Worm (Caenorhabditis elegans) whole organism, L4 larva: ENCODE measurements around the gene dgk-2.

Experiments
- F37D6.2 ChIP-seq: sonication (generic microtip); optimal IDR thresholded peaks from 2 replicates; lab custom pipeline; 2016; ENCODE audit warnings: mild to moderate bottlenecking, missing genetic modification characterization, missing compliant biosample characterization
- R02D3.7 ChIP-seq: fragments of 150-350 bp; sonication (generic microtip); optimal IDR thresholded peaks from 3 replicates; lab custom pipeline; 2014; ENCODE audit warnings: missing biosample characterization, missing genetic modification characterization
- T26A8.4 ChIP-seq: fragments of 200-800 bp; sonication (Bioruptor generic); IDR thresholded peaks from 2 replicates; pipeline ENCODE4 v1.3.6; 2022; ENCODE audit warnings: missing genetic modification characterization, missing compliant biosample characterization
- Y48G9A.11 ChIP-seq: fragments of 200-800 bp; sonication (Bioruptor generic); IDR thresholded peaks from 2 replicates; pipeline ENCODE4 v1.3.6; 2022; ENCODE audit warnings: missing genetic modification reagents, missing genetic modification characterization, missing compliant biosample characterization
- ZK546.5 ChIP-seq, 2 experiments: sonication (generic microtip); optimal IDR thresholded peaks; 2 replicates each; lab custom pipeline; 2017; ENCODE audit warnings: missing biosample characterization in 2 of 2, missing genetic modification characterization in 2 of 2
- ama-1 ChIP-seq: fragments of 150-350 bp; optimal IDR thresholded peaks from 2 replicates; lab custom pipeline; 2014; ENCODE audit warnings: inconsistent platforms, mixed read lengths
- arid-1 ChIP-seq: fragments of 200-800 bp; sonication (Bioruptor generic); conservative IDR thresholded peaks from 2 replicates; pipeline ENCODE4 v1.3.6; 2022; ENCODE audit warnings: missing genetic modification reagents, missing genetic modification characterization, missing compliant biosample characterization
- ceh-28 ChIP-seq: fragments of 150-350 bp; optimal IDR thresholded peaks from 2 replicates; lab custom pipeline; 2014; ENCODE audit warnings: missing biosample characterization, missing genetic modification reagents, missing genetic modification characterization
- ceh-32 ChIP-seq: sonication (generic microtip); optimal IDR thresholded peaks from 2 replicates; lab custom pipeline; 2016; ENCODE audit warnings: mild to moderate bottlenecking, missing genetic modification characterization, missing compliant biosample characterization; ENCODE audit not compliant: poor library complexity
- daf-16 ChIP-seq, 3 experiments: sonication (generic microtip); optimal IDR thresholded peaks; 2 replicates each; lab custom pipeline; 2016 to 2017; ENCODE audit warnings: missing genetic modification characterization in 3 of 3, missing genetic modification reagents in 3 of 3, mild to moderate bottlenecking in 2 of 3, missing compliant biosample characterization in 2 of 3, missing biosample characterization in 1 of 3, moderate library complexity in 1 of 3
- dmd-8 ChIP-seq: fragments of 200-800 bp; sonication (Bioruptor generic); IDR thresholded peaks from 2 replicates; pipeline ENCODE4 v1.3.6; 2022; ENCODE audit warnings: missing genetic modification characterization, missing compliant biosample characterization
- dmd-9 ChIP-seq: fragments of 200-800 bp; sonication (Bioruptor generic); IDR thresholded peaks from 2 replicates; pipeline ENCODE4 v1.3.6; 2022; ENCODE audit warnings: missing genetic modification reagents, missing genetic modification characterization, missing compliant biosample characterization
- dve-1 ChIP-seq: sonication (generic microtip); optimal IDR thresholded peaks from 2 replicates; lab custom pipeline; 2017; ENCODE audit warnings: antibody characterized with exemption, mild to moderate bottlenecking, missing genetic modification characterization, missing compliant biosample characterization; ENCODE audit not compliant: insufficient read depth
- egl-43 ChIP-seq: fragments of 200-800 bp; sonication (Bioruptor generic); IDR thresholded peaks from 2 replicates; pipeline ENCODE4 v1.3.6; 2022; ENCODE audit warnings: missing genetic modification reagents, missing genetic modification characterization, missing compliant biosample characterization
- fkh-10 ChIP-seq: fragments of 150-350 bp; optimal IDR thresholded peaks from 2 replicates; lab custom pipeline; 2014; ENCODE audit warnings: missing biosample characterization, missing genetic modification reagents, missing genetic modification characterization
- fos-1 ChIP-seq: fragments of 150-350 bp; optimal IDR thresholded peaks from 2 replicates; lab custom pipeline; 2014; ENCODE audit warnings: missing biosample characterization, missing genetic modification characterization
- gei-8 ChIP-seq: fragments of 200-800 bp; sonication (Bioruptor generic); optimal IDR thresholded peaks from 2 replicates; lab custom pipeline; 2018; ENCODE audit warnings: mild to moderate bottlenecking, missing genetic modification characterization, missing compliant biosample characterization
- hlh-11 ChIP-seq: fragments of 200-800 bp; sonication (Bioruptor generic); optimal IDR thresholded peaks from 2 replicates; lab custom pipeline; 2018; ENCODE audit warnings: mild to moderate bottlenecking, missing genetic modification characterization, missing compliant biosample characterization
- hlh-30 ChIP-seq: sonication (generic microtip); optimal IDR thresholded peaks from 2 replicates; lab custom pipeline; 2017; ENCODE audit warnings: antibody characterized with exemption, mild to moderate bottlenecking, missing genetic modification characterization, missing compliant biosample characterization; ENCODE audit not compliant: insufficient read depth
- hmg-1.1 ChIP-seq: fragments of 200-800 bp; sonication (Bioruptor generic); IDR thresholded peaks from 2 replicates; pipeline ENCODE4 v1.3.6; 2022; ENCODE audit warnings: missing genetic modification reagents, missing genetic modification characterization, missing compliant biosample characterization
- lin-1 ChIP-seq: fragments of 200-800 bp; sonication (Bioruptor generic); IDR thresholded peaks from 2 replicates; pipeline ENCODE4 v1.3.6; 2022; ENCODE audit warnings: missing genetic modification reagents, missing genetic modification characterization, missing compliant biosample characterization
- lin-13 ChIP-seq: fragments of 150-350 bp; optimal IDR thresholded peaks from 2 replicates; lab custom pipeline; 2014; ENCODE audit warnings: missing biosample characterization, missing genetic modification reagents, missing genetic modification characterization
- lsy-2 ChIP-seq, 2 experiments: fragments of 150-350 bp in 1 of 2; sonication (generic microtip) in 1 of 2; optimal IDR thresholded peaks; 2 replicates each; lab custom pipeline; 2014 to 2017; ENCODE audit warnings: missing biosample characterization in 2 of 2, missing genetic modification characterization in 2 of 2
- mdl-1 ChIP-seq, 2 experiments: fragments of 150-350 bp in 1 of 2; sonication (generic microtip) in 1 of 2; optimal IDR thresholded peaks; 2 replicates each; lab custom pipeline; 2014 to 2017; ENCODE audit warnings: missing biosample characterization in 2 of 2, missing genetic modification characterization in 2 of 2
- mes-2 ChIP-seq: sonication (generic microtip); optimal IDR thresholded peaks from 2 replicates; lab custom pipeline; 2016; ENCODE audit warnings: missing genotype, mild to moderate bottlenecking, missing genetic modification characterization, missing compliant biosample characterization; ENCODE audit not compliant: poor library complexity, severe bottlenecking
- mxl-2 ChIP-seq: fragments of 200-800 bp; sonication (Bioruptor generic); conservative IDR thresholded peaks from 2 replicates; pipeline ENCODE4 v1.3.6; 2022; ENCODE audit warnings: missing genetic modification reagents, missing genetic modification characterization, missing compliant biosample characterization
- mxl-3 ChIP-seq: fragments of 200-800 bp; sonication (Bioruptor generic); optimal IDR thresholded peaks from 2 replicates; lab custom pipeline; 2018; ENCODE audit warnings: mild to moderate bottlenecking, missing genetic modification characterization, missing compliant biosample characterization
- nhr-102 ChIP-seq: sonication (generic microtip); optimal IDR thresholded peaks from 2 replicates; lab custom pipeline; 2016; ENCODE audit warnings: mild to moderate bottlenecking, missing genetic modification characterization, moderate library complexity, missing compliant biosample characterization
- nhr-11 ChIP-seq: fragments of 150-350 bp; optimal IDR thresholded peaks from 2 replicates; lab custom pipeline; 2014; ENCODE audit warnings: missing biosample characterization, missing genetic modification characterization
- nhr-28 ChIP-seq: fragments of 150-350 bp; optimal IDR thresholded peaks from 2 replicates; lab custom pipeline; 2014; ENCODE audit warnings: missing biosample characterization, missing genetic modification characterization
- nhr-41 ChIP-seq: fragments of 200-800 bp; sonication (Bioruptor generic); IDR thresholded peaks from 2 replicates; pipeline ENCODE4 v1.3.6; 2022; ENCODE audit warnings: missing genetic modification reagents, missing genetic modification characterization, missing compliant biosample characterization
- nhr-42 ChIP-seq: fragments of 200-800 bp; sonication (Bioruptor generic); IDR thresholded peaks from 2 replicates; pipeline ENCODE4 v1.3.6; 2022; ENCODE audit warnings: missing genetic modification characterization, missing compliant biosample characterization
- nhr-48 ChIP-seq: sonication (generic microtip); optimal IDR thresholded peaks from 2 replicates; lab custom pipeline; 2016; ENCODE audit warnings: mild to moderate bottlenecking, missing genetic modification characterization, missing compliant biosample characterization
- nhr-76 ChIP-seq: fragments of 150-350 bp; optimal IDR thresholded peaks from 2 replicates; lab custom pipeline; 2014; ENCODE audit warnings: missing biosample characterization, missing genetic modification characterization
- pha-4 ChIP-seq, 2 experiments: fragments of 150-350 bp in 1 of 2; fragments of 200-800 bp in 1 of 2; sonication (Bioruptor generic) in 1 of 2; IDR thresholded peaks in 1 of 2; optimal IDR thresholded peaks in 1 of 2; 2 replicates each; pipeline versions ENCODE4 v1.3.6 to Lab custom; 2014 to 2022; ENCODE audit warnings: missing genetic modification characterization in 2 of 2, missing genetic modification reagents in 2 of 2, missing biosample characterization in 1 of 2, missing compliant biosample characterization in 1 of 2
- php-3 ChIP-seq: fragments of 200-800 bp; sonication (Bioruptor generic); IDR thresholded peaks from 2 replicates; pipeline ENCODE4 v1.3.6; 2022; ENCODE audit warnings: missing genetic modification reagents, missing genetic modification characterization, missing compliant biosample characterization
- rbr-2 ChIP-seq: sonication (generic microtip); optimal IDR thresholded peaks from 2 replicates; lab custom pipeline; 2016; ENCODE audit warnings: missing genotype, missing genetic modification characterization, missing compliant biosample characterization
- set-16 ChIP-seq: fragments of 200-800 bp; sonication (Bioruptor generic); IDR thresholded peaks from 2 replicates; pipeline ENCODE4 v1.3.6; 2022; ENCODE audit warnings: missing genetic modification reagents, missing genetic modification characterization, missing compliant biosample characterization
- snpc-1.2 ChIP-seq: fragments of 200-800 bp; sonication (Bioruptor generic); IDR thresholded peaks from 2 replicates; pipeline ENCODE4 v1.3.6; 2022; ENCODE audit warnings: missing genetic modification reagents, missing genetic modification characterization, missing compliant biosample characterization
- spr-3 ChIP-seq: fragments of 200-800 bp; sonication (Bioruptor generic); optimal IDR thresholded peaks from 2 replicates; lab custom pipeline; 2018; ENCODE audit warnings: mild to moderate bottlenecking, missing genetic modification characterization, missing compliant biosample characterization
- unc-130 ChIP-seq: sonication (generic microtip); optimal IDR thresholded peaks from 2 replicates; lab custom pipeline; 2016; ENCODE audit warnings: missing genetic modification reagents, missing genetic modification characterization, missing compliant biosample characterization
- unc-62 ChIP-seq, 3 experiments: fragments of 150-350 bp in 1 of 3; sonication (generic microtip); optimal IDR thresholded peaks in 2 of 3; peaks in 1 of 3; 1 replicate in 1 of 3; 2 replicates in 2 of 3; lab custom pipeline; 2014 to 2017; ENCODE audit warnings: missing biosample characterization in 3 of 3, missing genetic modification characterization in 3 of 3, missing genetic modification reagents in 3 of 3, missing genotype in 1 of 3
- zfp-3 ChIP-seq: fragments of 200-800 bp; sonication (Bioruptor generic); conservative IDR thresholded peaks from 2 replicates; pipeline ENCODE4 v1.3.6; 2022; ENCODE audit warnings: missing genetic modification reagents, missing genetic modification characterization, missing compliant biosample characterization
- zip-11 ChIP-seq: fragments of 200-800 bp; sonication (Bioruptor generic); IDR thresholded peaks from 2 replicates; pipeline ENCODE4 v1.3.6; 2022; ENCODE audit warnings: missing genetic modification characterization, missing compliant biosample characterization
- ztf-7 ChIP-seq: fragments of 150-350 bp; optimal IDR thresholded peaks from 2 replicates; lab custom pipeline; 2014; ENCODE audit warnings: missing biosample characterization, missing genetic modification characterization

dgk-2 gene

ce11 chrX:4534112-4534511, 29.9 kb upstream of the dgk-2 start (continued):
- no peak for TF ChIP-seq hmg-1.1 (GFP tag; lab: Robert Waterston, UW)
- no peak for TF ChIP-seq zip-11 (GFP tag; lab: Robert Waterston, UW)
- no peak for TF ChIP-seq zfp-3 (GFP tag; lab: Robert Waterston, UW)
- TF ChIP-seq lin-1: no peak
- peak; percentile 8 for TF ChIP-seq dve-1 (tag; lab: Kevin White, UChicago)
- TF ChIP-seq ama-1 (lab: Kevin White, UChicago): no peak
- TF ChIP-seq php-3: no peak
- no peak for TF ChIP-seq unc-62 (GFP tag; optimal IDR thresholded peaks at IDR 0.05 in 1 of 2; lab: Kevin White, UChicago)
- TF ChIP-seq unc-62 (tag; optimal IDR thresholded peaks at IDR 0.05; lab: Kevin White, UChicago): no peak
- TF ChIP-seq hlh-11 (tag; lab: Kevin White, UChicago): peak; percentile 21
- no peak for TF ChIP-seq nhr-76 (tag; lab: Kevin White, UChicago)
- TF ChIP-seq fos-1: no peak

- TF ChIP-seq fkh-10 (no peak), spr-3 (GFP tag; lab: Kevin White, UChicago) (no peak), ztf-7 (tag; lab: Kevin White, UChicago) (no peak), F37D6.2 (tag; lab: Kevin White, UChicago) (no peak), nhr-11 (tag; lab: Kevin White, UChicago) (peak; percentile 70), rbr-2 (peak; percentile 19), gei-8 (peak; percentile 90), nhr-42 (GFP tag; lab: Robert Waterston, UW) (peak; percentile 66; the same call in 1 of the 2 replicates), nhr-41 (GFP tag; lab: Robert Waterston, UW) (0 out of 2 replicates have a peak, but pooled peaks have one; percentile 37), zfp-3 (GFP tag; lab: Robert Waterston, UW) (no peak), ceh-32 (tag; lab: Kevin White, UChicago) (no peak), hlh-30 (tag; lab: Kevin White, UChicago) (peak; percentile 99), unc-130 (GFP tag; lab: Kevin White, UChicago) (no peak), dmd-8 (GFP tag; lab: Robert Waterston, UW) (no peak), snpc-1.2 (no peak), php-3 (peak; percentile 84), arid-1 (GFP tag; lab: Robert Waterston, UW) (0 out of 2 replicates have a peak, but pooled peaks have one; percentile 15), mes-2 (tag; lab: Kevin White, UChicago) (peak; percentile 38), unc-62 (GFP tag; optimal IDR thresholded peaks at IDR 0.05 in 1 of 2; lab: Kevin White, UChicago) (peak; percentile 53 to 100), unc-62 (tag; optimal IDR thresholded peaks at IDR 0.05; lab: Kevin White, UChicago) (no peak), mdl-1 (tag; optimal IDR thresholded peaks at IDR 0.05; lab: Kevin White, UChicago) (peak; percentile 42 to 90), nhr-48 (tag; lab: Kevin White, UChicago) (peak; percentile 93), daf-16 (GFP tag; optimal IDR thresholded peaks at IDR 0.05; lab: Kevin White, UChicago) (peak; percentile 22 to 73), daf-16 (tag; optimal IDR thresholded peaks at IDR 0.05; lab: Kevin White, UChicago) (peak; percentile 96), nhr-28 (tag; lab: Kevin White, UChicago) (peak; percentile 97), Y48G9A.11 (GFP tag; lab: Robert Waterston, UW) (no peak), dmd-9 (GFP tag; lab: Robert Waterston, UW) (0 out of 2 replicates have a peak, but pooled peaks have one; percentile 43), lsy-2 (tag; optimal IDR thresholded peaks at IDR 0.05; lab: Kevin White, UChicago) (peak; percentile 22 to 70), nhr-102 (peak; percentile 93), mxl-2 (peak; percentile 90), lin-13 (GFP tag; lab: Kevin White, UChicago) (peak; percentile 75), ZK546.5 (tag; optimal IDR thresholded peaks at IDR 0.05; lab: Kevin White, UChicago) (no peak), T26A8.4 (GFP tag; lab: Robert Waterston, UW) (peak; percentile 71), mxl-3 (GFP tag; lab: Kevin White, UChicago) (peak; percentile 100), pha-4 (GFP tag; IDR thresholded peaks at IDR 0.05; lab: Robert Waterston, UW) (peak; percentile 61), pha-4 (tag; optimal IDR thresholded peaks at IDR 0.05; lab: Kevin White, UChicago) (no peak), set-16 (GFP tag; lab: Robert Waterston, UW) (no peak; the same call in 1 of the 2 replicates), R02D3.7 (no peak), lin-1 (peak; percentile 81; the same call in 1 of the 2 replicates), ceh-28 (tag; lab: Kevin White, UChicago) (no peak), egl-43 (GFP tag; lab: Robert Waterston, UW) (0 out of 2 replicates have a peak, but pooled peaks have one; percentile 18)
Observed at ce11 chrX:4532160-4532741, 28.1 kb upstream of the dgk-2 start, which contains the start of gene nhr-35. Gene nhr-35 (plus strand): TSS chrX:4532691.
